Fruit fly (Drosophila melanogaster) whole organism, embryonic: ENCODE data around the gene eya.

Source experiments
- Ada2b ChIP-seq: fragments of 200-800 bp; sonication (Bioruptor generic); IDR thresholded peaks from 2 replicates; pipeline ENCODE4 v1.3.6; 2022; ENCODE audit warnings: missing biosample characterization, missing genetic modification characterization
- Adf1 ChIP-seq: fragments of 200-800 bp; sonication (Bioruptor generic); IDR thresholded peaks from 2 replicates; pipeline ENCODE4 v1.3.6; 2022; ENCODE audit warnings: missing biosample characterization, missing genetic modification characterization
- Aef1 ChIP-seq: fragments of 200-800 bp; sonication (Bioruptor generic); IDR thresholded peaks from 3 replicates; pipeline ENCODE4 v1.3.6; 2022; ENCODE audit warnings: missing biosample characterization, missing genetic modification characterization
- Atf3 ChIP-seq: fragments of 200-800 bp; sonication (Bioruptor generic); optimal IDR thresholded peaks from 3 replicates; lab custom pipeline; 2016; ENCODE audit warnings: missing biosample characterization, missing genetic modification characterization
- CG10366 ChIP-seq: fragments of 200-800 bp; sonication (Bioruptor generic); IDR thresholded peaks from 2 replicates; pipeline ENCODE4 v1.3.6; 2022; ENCODE audit warnings: missing biosample characterization, missing genetic modification characterization
- CG10565 ChIP-seq: fragments of 200-800 bp; sonication (Bioruptor generic); optimal IDR thresholded peaks from 3 replicates; lab custom pipeline; 2016; ENCODE audit warnings: missing biosample characterization, mild to moderate bottlenecking, missing genetic modification characterization
- CG11560 ChIP-seq: fragments of 200-800 bp; sonication (Bioruptor generic); IDR thresholded peaks from 3 replicates; pipeline ENCODE4 v1.3.6; 2022; ENCODE audit warnings: missing biosample characterization, missing genetic modification characterization
- CG11695 ChIP-seq: fragments of 200-800 bp; sonication (Bioruptor generic); IDR thresholded peaks from 3 replicates; pipeline ENCODE4 v1.3.6; 2022; ENCODE audit warnings: missing biosample characterization, missing genetic modification characterization
- CG1233 ChIP-seq: fragments of 200-800 bp; sonication (Bioruptor generic); optimal IDR thresholded peaks from 4 replicates; lab custom pipeline; 2018; ENCODE audit warnings: missing biosample characterization, mild to moderate bottlenecking, missing genetic modification characterization
- CG14965 ChIP-seq: fragments of 200-800 bp; sonication (Bioruptor generic); optimal IDR thresholded peaks from 2 replicates; lab custom pipeline; 2016; ENCODE audit warnings: missing biosample characterization, missing genetic modification characterization, borderline replicate concordance
- CG15011 ChIP-seq: fragments of 200-800 bp; sonication (Bioruptor generic); optimal IDR thresholded peaks from 3 replicates; lab custom pipeline; 2018; ENCODE audit warnings: missing biosample characterization, mild to moderate bottlenecking, missing genetic modification characterization
- CG15479 ChIP-seq: fragments of 200-800 bp; sonication (Bioruptor generic); optimal IDR thresholded peaks from 3 replicates; lab custom pipeline; 2019; ENCODE audit warnings: missing biosample characterization, mild to moderate bottlenecking, missing genetic modification characterization, moderate library complexity
- CG16779 ChIP-seq: fragments of 200-800 bp; sonication (Bioruptor generic); IDR thresholded peaks from 2 replicates; pipeline ENCODE4 v1.3.6; 2022; ENCODE audit warnings: missing biosample characterization, missing genetic modification characterization
- CG30020 ChIP-seq: fragments of 200-800 bp; optimal IDR thresholded peaks from 2 replicates; lab custom pipeline; 2019; ENCODE audit warnings: missing biosample characterization, mild to moderate bottlenecking, missing genetic modification characterization, moderate library complexity
- CG42726 ChIP-seq: fragments of 200-800 bp; sonication (Bioruptor generic); IDR thresholded peaks from 2 replicates; pipeline ENCODE4 v1.3.6; 2022; ENCODE audit warnings: missing biosample characterization, missing genetic modification characterization; ENCODE audit not compliant: partially characterized antibody
- CG4328 ChIP-seq: fragments of 200-800 bp; sonication (Bioruptor generic); optimal IDR thresholded peaks from 3 replicates; lab custom pipeline; 2017; ENCODE audit warnings: missing biosample characterization, missing genetic modification reagents, missing genetic modification characterization
- CG4424 ChIP-seq: fragments of 200-800 bp; sonication (Bioruptor generic); optimal IDR thresholded peaks from 3 replicates; lab custom pipeline; 2016; ENCODE audit warnings: missing biosample characterization, missing genetic modification characterization
- CG7556 ChIP-seq: fragments of 200-800 bp; sonication (Bioruptor generic); optimal IDR thresholded peaks from 2 replicates; lab custom pipeline; 2017; ENCODE audit warnings: missing biosample characterization, mild to moderate bottlenecking, missing genetic modification characterization
- CG7928 ChIP-seq: fragments of 200-800 bp; sonication (Bioruptor generic); optimal IDR thresholded peaks from 2 replicates; lab custom pipeline; 2017; ENCODE audit warnings: missing biosample characterization, mild to moderate bottlenecking, missing genetic modification characterization
- CG8944 ChIP-seq: fragments of 200-800 bp; sonication (Bioruptor generic); optimal IDR thresholded peaks from 3 replicates; lab custom pipeline; 2016; ENCODE audit warnings: missing biosample characterization, missing genetic modification characterization
- CTCF ChIP-seq: fragments of 200-800 bp; sonication (Bioruptor generic); optimal IDR thresholded peaks from 2 replicates; lab custom pipeline; 2017; ENCODE audit warnings: missing biosample characterization, mild to moderate bottlenecking, missing genetic modification characterization, moderate library complexity
- Chrac-16 ChIP-seq: fragments of 200-800 bp; sonication (Bioruptor generic); optimal IDR thresholded peaks from 3 replicates; lab custom pipeline; 2016; ENCODE audit warnings: missing biosample characterization, missing genetic modification characterization
- CoRest ChIP-seq: fragments of 200-800 bp; sonication (Bioruptor generic); optimal IDR thresholded peaks from 3 replicates; lab custom pipeline; 2018; ENCODE audit warnings: missing biosample characterization, mild to moderate bottlenecking, missing genetic modification characterization, moderate library complexity
- D19A ChIP-seq: fragments of 200-800 bp; optimal IDR thresholded peaks from 3 replicates; lab custom pipeline; 2019; ENCODE audit warnings: missing biosample characterization, mild to moderate bottlenecking, missing genetic modification characterization, moderate library complexity
- Dfd ChIP-seq, 2 experiments: fragments of >200 bp; optimal IDR thresholded peaks; 2 replicates each; lab custom pipeline; 2017; ENCODE audit warnings: missing biosample characterization in 2 of 2, missing genetic modification characterization in 2 of 2
- Dp ChIP-seq: fragments of 200-800 bp; sonication (Bioruptor generic); optimal IDR thresholded peaks from 2 replicates; lab custom pipeline; 2018; ENCODE audit warnings: missing biosample characterization, mild to moderate bottlenecking, missing genetic modification characterization, moderate library complexity
- Lpt ChIP-seq: fragments of >200 bp; optimal IDR thresholded peaks from 2 replicates; lab custom pipeline; 2018; ENCODE audit warnings: missing biosample characterization, missing genetic modification characterization
- MBD-R2 ChIP-seq: fragments of 200-800 bp; sonication (Bioruptor generic); IDR thresholded peaks from 2 replicates; pipeline ENCODE4 v1.3.6; 2022; ENCODE audit warnings: missing biosample characterization, missing genetic modification characterization
- Mad ChIP-seq: fragments of 200-800 bp; sonication (Bioruptor generic); optimal IDR thresholded peaks from 2 replicates; lab custom pipeline; 2016; ENCODE audit warnings: missing biosample characterization, missing genetic modification characterization
- Opbp ChIP-seq: fragments of 200-800 bp; sonication (Bioruptor generic); IDR thresholded peaks from 3 replicates; pipeline ENCODE4 v1.3.6; 2022; ENCODE audit warnings: missing biosample characterization, missing genetic modification characterization; ENCODE audit not compliant: partially characterized antibody
- PHDP ChIP-seq: fragments of 200-800 bp; sonication (Bioruptor generic); optimal IDR thresholded peaks from 3 replicates; lab custom pipeline; 2018; ENCODE audit warnings: missing biosample characterization, mild to moderate bottlenecking, missing genetic modification characterization, moderate library complexity
- Pdp1 ChIP-seq, 2 experiments: fragments of 200-800 bp; sonication (Bioruptor generic); optimal IDR thresholded peaks; 3 replicates each; lab custom pipeline; 2016; ENCODE audit warnings: missing biosample characterization in 2 of 2, missing genetic modification characterization in 2 of 2, mild to moderate bottlenecking in 1 of 2, moderate library complexity in 1 of 2
- Poxn ChIP-seq: fragments of 200-800 bp; sonication (Bioruptor generic); IDR thresholded peaks from 2 replicates; pipeline ENCODE4 v1.3.6; 2022; ENCODE audit warnings: missing biosample characterization, missing genetic modification characterization
- Rx ChIP-seq: fragments of 200-800 bp; sonication (Bioruptor generic); IDR thresholded peaks from 2 replicates; pipeline ENCODE4 v1.3.6; 2022; ENCODE audit warnings: missing biosample characterization, missing genetic modification characterization
- TFAM ChIP-seq: fragments of 200-800 bp; sonication (Bioruptor generic); optimal IDR thresholded peaks from 2 replicates; lab custom pipeline; 2017; ENCODE audit warnings: missing biosample characterization, missing genetic modification characterization, inconsistent platforms
- crol ChIP-seq: fragments of 200-800 bp; sonication (Bioruptor generic); IDR thresholded peaks from 2 replicates; pipeline ENCODE4 v1.3.6; 2022; ENCODE audit warnings: missing biosample characterization, missing genetic modification characterization
- ewg ChIP-seq: fragments of 200-800 bp; sonication (Bioruptor generic); optimal IDR thresholded peaks from 3 replicates; lab custom pipeline; 2017; ENCODE audit warnings: mild to moderate bottlenecking, missing biosample characterization, missing genetic modification reagents, missing genetic modification characterization
- eyg ChIP-seq: fragments of 200-800 bp; sonication (Bioruptor generic); optimal IDR thresholded peaks from 3 replicates; lab custom pipeline; 2016; ENCODE audit warnings: missing biosample characterization, missing genetic modification characterization
- gfzf ChIP-seq: fragments of 200-800 bp; sonication (Bioruptor generic); optimal IDR thresholded peaks from 2 replicates; lab custom pipeline; 2016; ENCODE audit warnings: missing biosample characterization, mild to moderate bottlenecking, missing genetic modification characterization, moderate library complexity
- grn ChIP-seq: fragments of 200-800 bp; sonication (Bioruptor generic); optimal IDR thresholded peaks from 3 replicates; lab custom pipeline; 2017; ENCODE audit warnings: missing biosample characterization, missing genetic modification characterization
- hb ChIP-seq: fragments of 200-800 bp; sonication (Bioruptor generic); IDR thresholded peaks from 3 replicates; pipeline ENCODE4 v1.3.6; 2022; ENCODE audit warnings: missing biosample characterization, missing genetic modification characterization; ENCODE audit not compliant: partially characterized antibody
- insv ChIP-seq, 2 experiments: fragments of 200-800 bp; sonication (Bioruptor generic); optimal IDR thresholded peaks; 3 replicates each; lab custom pipeline; 2016 to 2018; ENCODE audit warnings: missing biosample characterization in 2 of 2, missing genetic modification characterization in 2 of 2
- kah ChIP-seq: fragments of 200-800 bp; sonication (Bioruptor generic); optimal IDR thresholded peaks from 2 replicates; lab custom pipeline; 2018; ENCODE audit warnings: missing biosample characterization, mild to moderate bottlenecking, missing genetic modification characterization
- nom ChIP-seq: fragments of 200-800 bp; sonication (Bioruptor generic); optimal IDR thresholded peaks from 2 replicates; lab custom pipeline; 2017; ENCODE audit warnings: missing biosample characterization, missing genetic modification characterization, mild to moderate bottlenecking, moderate library complexity, missing genetic modification reagents
- pita ChIP-seq: fragments of 200-800 bp; sonication (Bioruptor generic); optimal IDR thresholded peaks from 2 replicates; lab custom pipeline; 2017; ENCODE audit warnings: missing biosample characterization, mild to moderate bottlenecking, missing genetic modification characterization
- repo ChIP-seq: fragments of 200-800 bp; sonication (Bioruptor generic); optimal IDR thresholded peaks from 2 replicates; lab custom pipeline; 2016; ENCODE audit warnings: missing biosample characterization, missing genetic modification characterization
- sens ChIP-seq: fragments of 200-800 bp; sonication (Bioruptor generic); peaks from one replicate; lab custom pipeline; 2016; ENCODE audit warnings: missing biosample characterization, missing genetic modification characterization
- slou ChIP-seq: fragments of 200-800 bp; sonication (Bioruptor generic); optimal IDR thresholded peaks from 3 replicates; lab custom pipeline; 2016; ENCODE audit warnings: missing biosample characterization, missing genetic modification characterization
- slp2 ChIP-seq: fragments of 200-800 bp; sonication (Bioruptor generic); optimal IDR thresholded peaks from 2 replicates; lab custom pipeline; 2016; ENCODE audit warnings: missing biosample characterization, missing genetic modification characterization
- zen ChIP-seq: fragments of 200-800 bp; sonication (Bioruptor generic); optimal IDR thresholded peaks from 3 replicates; lab custom pipeline; 2018; ENCODE audit warnings: missing biosample characterization, mild to moderate bottlenecking, missing genetic modification characterization, moderate library complexity
- zfh1 ChIP-seq: fragments of 200-800 bp; sonication (Bioruptor generic); IDR thresholded peaks from 3 replicates; pipeline ENCODE4 v1.3.6; 2022; ENCODE audit warnings: missing biosample characterization, missing genetic modification characterization
- zfh2 ChIP-seq: fragments of 200-800 bp; sonication (Bioruptor generic); optimal IDR thresholded peaks from 2 replicates; lab custom pipeline; 2016; ENCODE audit warnings: missing biosample characterization, missing genetic modification characterization

The eya gene

DNA sequence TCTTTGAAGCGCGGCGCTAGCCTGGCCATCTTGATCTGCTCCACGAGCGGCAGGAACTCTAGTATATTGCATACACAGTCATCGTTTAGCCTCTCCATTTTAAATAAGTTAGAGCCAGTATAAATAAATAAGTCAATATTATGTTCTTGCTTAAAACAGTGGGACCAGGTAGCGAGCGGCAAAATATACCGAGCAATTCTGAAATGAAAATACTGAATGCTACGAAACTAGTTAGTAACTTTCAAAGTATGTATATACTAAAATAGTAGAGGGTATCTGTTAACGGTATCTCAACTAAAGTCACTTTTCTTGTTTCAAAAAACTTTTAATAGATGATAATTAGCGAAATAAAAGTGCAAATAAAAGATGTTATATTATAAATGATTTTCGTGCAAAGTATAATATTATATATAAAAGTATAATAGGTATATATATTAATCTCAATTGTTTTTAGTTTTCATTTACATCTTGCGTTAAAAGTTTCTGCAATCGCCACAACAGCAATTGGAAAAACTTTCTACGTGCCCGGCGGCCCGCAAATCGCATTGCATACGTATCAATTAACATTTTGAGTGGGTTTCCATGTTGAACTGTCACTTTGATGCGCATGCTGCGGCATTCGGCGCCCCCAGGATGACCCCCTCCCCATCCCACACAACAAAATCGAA, 19.4 kb upstream of the eya start, which contains the start of gene CG13766 (continued):
- TF ChIP-seq CG1233 (GFP tag; lab: Kevin White, UChicago) (no peak), Poxn (GFP tag; lab: Robert Waterston, UW) (0 out of 2 replicates have a peak, but pooled peaks have one; percentile 18), CG4328 (no peak), zfh2 (no peak), CG16779 (GFP tag; lab: Robert Waterston, UW) (no peak), PHDP (tag; lab: Kevin White, UChicago) (no peak), nom (GFP tag; lab: Kevin White, UChicago) (no peak), Adf1 (GFP tag; lab: Robert Waterston, UW) (no peak), Lpt (GFP tag; lab: Kevin White, UChicago) (no peak), CoRest (tag; lab: Kevin White, UChicago) (no peak), Mad (GFP tag; lab: Kevin White, UChicago) (no peak), CG7928 (GFP tag; lab: Kevin White, UChicago) (no peak), MBD-R2 (GFP tag; lab: Robert Waterston, UW) (peak; percentile 74), CG14965 (GFP tag; lab: Kevin White, UChicago) (no peak), eyg (no peak), CG10565 (GFP tag; lab: Kevin White, UChicago) (no peak), Pdp1 (GFP tag; optimal IDR thresholded peaks at IDR 0.05; lab: Kevin White, UChicago) (peak in 1 of 2 experiments; percentile 12), CG11695 (GFP tag; lab: Robert Waterston, UW) (no peak), CG11560 (no peak), CTCF (GFP tag; lab: Kevin White, UChicago) (no peak), sens (GFP tag; lab: Kevin White, UChicago) (peak; percentile 75), Dp (GFP tag; lab: Kevin White, UChicago) (peak; percentile 44), repo (no peak), slou (GFP tag; lab: Kevin White, UChicago) (no peak), crol (GFP tag; lab: Robert Waterston, UW) (no peak), Rx (no peak), zen (no peak), gfzf (GFP tag; lab: Kevin White, UChicago) (peak; percentile 83), D19A (tag; lab: Kevin White, UChicago) (no peak), Atf3 (GFP tag; lab: Kevin White, UChicago) (no peak), CG42726 (no peak), CG7556 (GFP tag; lab: Kevin White, UChicago) (no peak), Aef1 (GFP tag; lab: Robert Waterston, UW) (no peak), Dfd (GFP tag; optimal IDR thresholded peaks at IDR 0.05; lab: Kevin White, UChicago) (no peak), CG4424 (no peak), Ada2b (GFP tag; lab: Robert Waterston, UW) (no peak), insv (GFP tag; optimal IDR thresholded peaks at IDR 0.05; lab: Kevin White, UChicago) (no peak), CG8944 (GFP tag; lab: Kevin White, UChicago) (no peak), Chrac-16 (GFP tag; lab: Kevin White, UChicago) (no peak), CG15011 (GFP tag; lab: Kevin White, UChicago) (no peak), Opbp (GFP tag; lab: Robert Waterston, UW) (peak; percentile 79; the same call in 2 of the 3 replicates), pita (no peak), grn (no peak), CG30020 (peak; percentile 35), kah (no peak), slp2 (no peak), CG10366 (GFP tag; lab: Robert Waterston, UW) (no peak), zfh1 (GFP tag; lab: Robert Waterston, UW) (no peak), CG15479 (GFP tag; lab: Kevin White, UChicago) (no peak), hb (GFP tag; lab: Robert Waterston, UW) (peak; percentile 97), TFAM (GFP tag; lab: Kevin White, UChicago) (no peak), ewg (no peak)
